Fruit fly (Drosophila melanogaster) whole organism, embryonic: ENCODE results near the gene Shawn.

ENCODE experiments used
- Abd-B ChIP-seq: fragments of 200-800 bp; sonication (Bioruptor generic); optimal IDR thresholded peaks from 2 replicates; lab custom pipeline; 2018; ENCODE audit warnings: missing biosample characterization, mild to moderate bottlenecking, missing genetic modification characterization, moderate library complexity
- C15 ChIP-seq: fragments of 200-800 bp; sonication (Bioruptor generic); IDR thresholded peaks from 3 replicates; pipeline ENCODE4 v1.3.6; 2022; ENCODE audit warnings: missing biosample characterization, missing genetic modification characterization
- CG10267 ChIP-seq: fragments of 200-800 bp; sonication (Bioruptor generic); optimal IDR thresholded peaks from 2 replicates; lab custom pipeline; 2018; ENCODE audit warnings: missing biosample characterization, mild to moderate bottlenecking, missing genetic modification characterization, moderate library complexity
- CG10543 ChIP-seq: fragments of 200-800 bp; sonication (Bioruptor generic); optimal IDR thresholded peaks from 3 replicates; lab custom pipeline; 2017; ENCODE audit warnings: missing biosample characterization, mild to moderate bottlenecking, missing genetic modification characterization, moderate library complexity
- CG11093 ChIP-seq: fragments of 200-800 bp; sonication (Bioruptor generic); IDR thresholded peaks from 3 replicates; pipeline ENCODE4 v1.3.6; 2022; ENCODE audit warnings: missing biosample characterization, missing genetic modification characterization
- CG13287 ChIP-seq: fragments of 200-800 bp; sonication (Bioruptor generic); IDR thresholded peaks from 2 replicates; pipeline ENCODE4 v1.3.6; 2022; ENCODE audit warnings: missing biosample characterization, missing genetic modification characterization; ENCODE audit not compliant: partially characterized antibody
- CG17829 ChIP-seq: fragments of 200-800 bp; optimal IDR thresholded peaks from 2 replicates; lab custom pipeline; 2019; ENCODE audit warnings: missing biosample characterization, mild to moderate bottlenecking, missing genetic modification characterization, moderate library complexity
- CG18599 ChIP-seq: fragments of 200-800 bp; sonication (Bioruptor generic); optimal IDR thresholded peaks from 3 replicates; lab custom pipeline; 2017; ENCODE audit warnings: missing biosample characterization, missing genetic modification characterization, mild to moderate bottlenecking, moderate library complexity, missing genetic modification reagents
- CG2129 ChIP-seq: fragments of 200-800 bp; sonication (Bioruptor generic); IDR thresholded peaks from 2 replicates; pipeline ENCODE4 v1.3.6; 2022; ENCODE audit warnings: missing biosample characterization, missing genetic modification characterization; ENCODE audit not compliant: partially characterized antibody
- CG30020 ChIP-seq: fragments of 200-800 bp; optimal IDR thresholded peaks from 2 replicates; lab custom pipeline; 2019; ENCODE audit warnings: missing biosample characterization, mild to moderate bottlenecking, missing genetic modification characterization, moderate library complexity
- CG30431 ChIP-seq: fragments of 200-800 bp; sonication (Bioruptor generic); optimal IDR thresholded peaks from 2 replicates; lab custom pipeline; 2017; ENCODE audit warnings: missing biosample characterization, missing genetic modification characterization
- CG3407 ChIP-seq: fragments of 200-800 bp; sonication (Bioruptor generic); optimal IDR thresholded peaks from 2 replicates; lab custom pipeline; 2018; ENCODE audit warnings: missing biosample characterization, mild to moderate bottlenecking, missing genetic modification characterization
- CG4424 ChIP-seq: fragments of 200-800 bp; sonication (Bioruptor generic); optimal IDR thresholded peaks from 3 replicates; lab custom pipeline; 2016; ENCODE audit warnings: missing biosample characterization, missing genetic modification characterization
- CG6272 ChIP-seq: fragments of 200-800 bp; sonication (Bioruptor generic); IDR thresholded peaks from 2 replicates; pipeline ENCODE4 v1.3.6; 2022; ENCODE audit warnings: missing biosample characterization, missing genetic modification characterization
- CG7987 ChIP-seq: fragments of 200-800 bp; sonication (Bioruptor generic); optimal IDR thresholded peaks from 2 replicates; lab custom pipeline; 2018; ENCODE audit warnings: missing biosample characterization, mild to moderate bottlenecking, missing genetic modification characterization, moderate library complexity
- CG8924 ChIP-seq: fragments of 200-800 bp; optimal IDR thresholded peaks from 3 replicates; lab custom pipeline; 2019; ENCODE audit warnings: missing biosample characterization, mild to moderate bottlenecking, missing genetic modification characterization, moderate library complexity
- D ChIP-seq, 2 experiments: fragments of 200-800 bp in 1 of 2; fragments of >200 bp in 1 of 2; sonication (Bioruptor generic) in 1 of 2; optimal IDR thresholded peaks; 2 replicates in 1 of 2; 3 replicates in 1 of 2; lab custom pipeline; 2017; ENCODE audit warnings: mild to moderate bottlenecking in 1 of 2, missing biosample characterization in 1 of 2, missing genetic modification characterization in 1 of 2, missing genetic modification reagents in 1 of 2
- Dll ChIP-seq: fragments of 200-800 bp; sonication (Bioruptor generic); IDR thresholded peaks from 4 replicates; pipeline ENCODE4 v1.3.6; 2022; ENCODE audit warnings: missing biosample characterization, missing genetic modification characterization; ENCODE audit not compliant: partially characterized antibody
- Dref ChIP-seq: fragments of 200-800 bp; sonication (Bioruptor generic); IDR thresholded peaks from 2 replicates; pipeline ENCODE4 v1.3.6; 2022; ENCODE audit warnings: missing biosample characterization, missing genetic modification characterization
- ERR ChIP-seq: fragments of 200-800 bp; sonication (Bioruptor generic); optimal IDR thresholded peaks from 2 replicates; lab custom pipeline; 2016; ENCODE audit warnings: missing biosample characterization, missing genetic modification characterization
- GATAe ChIP-seq: fragments of 200-800 bp; sonication (Bioruptor generic); conservative IDR thresholded peaks from 2 replicates; pipeline ENCODE4 v1.3.6; 2022; ENCODE audit warnings: missing biosample characterization, missing genetic modification characterization
- HmgZ ChIP-seq: fragments of 200-800 bp; sonication (Bioruptor generic); optimal IDR thresholded peaks from 2 replicates; lab custom pipeline; 2018; ENCODE audit warnings: missing biosample characterization, mild to moderate bottlenecking, missing genetic modification characterization
- Hmx ChIP-seq: fragments of 200-800 bp; sonication (Bioruptor generic); optimal IDR thresholded peaks from 2 replicates; lab custom pipeline; 2016; ENCODE audit warnings: missing biosample characterization, missing genetic modification characterization
- Lpt ChIP-seq: fragments of >200 bp; optimal IDR thresholded peaks from 2 replicates; lab custom pipeline; 2018; ENCODE audit warnings: missing biosample characterization, missing genetic modification characterization
- MTF-1 ChIP-seq: fragments of 200-800 bp; sonication (Bioruptor generic); optimal IDR thresholded peaks from 2 replicates; lab custom pipeline; 2018; ENCODE audit warnings: missing biosample characterization, mild to moderate bottlenecking, missing genetic modification characterization, borderline replicate concordance
- NC2α ChIP-seq: fragments of 200-800 bp; sonication (Bioruptor generic); optimal IDR thresholded peaks from 2 replicates; lab custom pipeline; 2016; ENCODE audit warnings: missing biosample characterization, missing genetic modification characterization
- Nf-YA ChIP-seq: fragments of 200-800 bp; sonication (Bioruptor generic); IDR thresholded peaks from 2 replicates; pipeline ENCODE4 v1.3.6; 2022; ENCODE audit warnings: missing biosample characterization, missing genetic modification characterization
- Ptx1 ChIP-seq: fragments of 200-800 bp; sonication (Bioruptor generic); IDR thresholded peaks from 2 replicates; pipeline ENCODE4 v1.3.6; 2022; ENCODE audit warnings: missing biosample characterization, missing genetic modification characterization
- Trl ChIP-seq, 3 experiments: fragments of >200 bp in 2 of 3; fragments of 200-800 bp in 1 of 3; sonication (Bioruptor generic) in 1 of 3; optimal IDR thresholded peaks; 2 replicates in 1 of 3; 3 replicates in 2 of 3; lab custom pipeline; 2016 to 2017; ENCODE audit warnings: missing biosample characterization in 1 of 3, missing genetic modification characterization in 1 of 3
- ase ChIP-seq: fragments of 200-800 bp; sonication (Bioruptor generic); IDR thresholded peaks from 3 replicates; pipeline ENCODE4 v1.3.6; 2022; ENCODE audit warnings: missing biosample characterization, missing genetic modification characterization
- bsh ChIP-seq, 2 experiments: fragments of 200-800 bp; sonication (Bioruptor generic); optimal IDR thresholded peaks; 2 replicates each; lab custom pipeline; 2017 to 2018; ENCODE audit warnings: mild to moderate bottlenecking in 2 of 2, missing biosample characterization in 2 of 2, missing genetic modification characterization in 2 of 2, moderate library complexity in 1 of 2
- danr ChIP-seq: fragments of 200-800 bp; sonication (Bioruptor generic); IDR thresholded peaks from 2 replicates; pipeline ENCODE4 v1.3.6; 2022; ENCODE audit warnings: missing biosample characterization, missing genetic modification characterization
- gro ChIP-seq: fragments of 200-800 bp; sonication (Bioruptor generic); optimal IDR thresholded peaks from 2 replicates; lab custom pipeline; 2016; ENCODE audit warnings: missing biosample characterization, missing genetic modification characterization
- gt ChIP-seq: fragments of 200-800 bp; sonication (Bioruptor generic); IDR thresholded peaks from 2 replicates; pipeline ENCODE4 v1.3.6; 2022; ENCODE audit warnings: missing biosample characterization, missing genetic modification characterization
- ham ChIP-seq: fragments of 200-800 bp; sonication (Bioruptor generic); IDR thresholded peaks from 2 replicates; pipeline ENCODE4 v1.3.6; 2022; ENCODE audit warnings: missing biosample characterization, missing genetic modification characterization
- maf-S ChIP-seq: fragments of 200-800 bp; sonication (Bioruptor generic); optimal IDR thresholded peaks from 2 replicates; lab custom pipeline; 2016; ENCODE audit warnings: missing biosample characterization, missing genetic modification characterization
- nerfin-1 ChIP-seq: fragments of 200-800 bp; sonication (Bioruptor generic); optimal IDR thresholded peaks from 3 replicates; lab custom pipeline; 2019; ENCODE audit warnings: missing biosample characterization, mild to moderate bottlenecking, missing genetic modification characterization, moderate library complexity
- onecut ChIP-seq: fragments of 200-800 bp; sonication (Bioruptor generic); IDR thresholded peaks from 2 replicates; pipeline ENCODE4 v1.3.6; 2022; ENCODE audit warnings: missing biosample characterization, missing genetic modification characterization
- pfk ChIP-seq: fragments of 200-800 bp; sonication (Bioruptor generic); optimal IDR thresholded peaks from 2 replicates; lab custom pipeline; 2018; ENCODE audit warnings: missing biosample characterization, mild to moderate bottlenecking, missing genetic modification characterization, moderate library complexity
- schlank ChIP-seq: fragments of 200-800 bp; sonication (Bioruptor generic); optimal IDR thresholded peaks from 2 replicates; lab custom pipeline; 2018; ENCODE audit warnings: missing biosample characterization, mild to moderate bottlenecking, missing genetic modification characterization
- scrt ChIP-seq: fragments of 200-800 bp; sonication (Bioruptor generic); optimal IDR thresholded peaks from 2 replicates; lab custom pipeline; 2018; ENCODE audit warnings: missing biosample characterization, mild to moderate bottlenecking, missing genetic modification characterization, moderate library complexity
- shn ChIP-seq: fragments of 200-800 bp; sonication (Bioruptor generic); optimal IDR thresholded peaks from 3 replicates; lab custom pipeline; 2016; ENCODE audit warnings: missing biosample characterization, missing genetic modification characterization
- sna ChIP-seq: fragments of 200-800 bp; sonication (Bioruptor generic); IDR thresholded peaks from 2 replicates; pipeline ENCODE4 v1.3.6; 2022; ENCODE audit warnings: missing biosample characterization, missing genetic modification characterization; ENCODE audit not compliant: partially characterized antibody
- sqz ChIP-seq: fragments of 200-800 bp; sonication (Bioruptor generic); optimal IDR thresholded peaks from 3 replicates; lab custom pipeline; 2018; ENCODE audit warnings: missing biosample characterization, mild to moderate bottlenecking, missing genetic modification characterization
- tgo ChIP-seq: fragments of 200-800 bp; sonication (Bioruptor generic); IDR thresholded peaks from 3 replicates; pipeline ENCODE4 v1.3.6; 2022; ENCODE audit warnings: missing biosample characterization, missing genetic modification characterization
- tin ChIP-seq: fragments of 200-800 bp; sonication (Bioruptor generic); optimal IDR thresholded peaks from 3 replicates; lab custom pipeline; 2016; ENCODE audit warnings: missing biosample characterization, missing genetic modification characterization
- tna ChIP-seq: fragments of 200-800 bp; sonication (Bioruptor generic); IDR thresholded peaks from 2 replicates; pipeline ENCODE4 v1.3.6; 2022; ENCODE audit warnings: missing biosample characterization, missing genetic modification characterization; ENCODE audit not compliant: partially characterized antibody
- wor ChIP-seq: fragments of 200-800 bp; sonication (Bioruptor generic); IDR thresholded peaks from 2 replicates; pipeline ENCODE4 v1.3.6; 2022; ENCODE audit warnings: missing biosample characterization, missing genetic modification characterization
- zf30C ChIP-seq: fragments of 200-800 bp; sonication (Bioruptor generic); optimal IDR thresholded peaks from 3 replicates; lab custom pipeline; 2018; ENCODE audit warnings: missing biosample characterization, mild to moderate bottlenecking, missing genetic modification characterization

The Shawn gene

dm6 chrX:19608042-19608609 lies 3.2 kb upstream of the Shawn start (continued):
- no peak for TF ChIP-seq Ptx1 (GFP tag; lab: Robert Waterston, UW)
- TF ChIP-seq sna (GFP tag; lab: Robert Waterston, UW) = no peak
- TF ChIP-seq pfk (GFP tag; lab: Kevin White, UChicago) = peak; percentile 16
- no peak for TF ChIP-seq gro (GFP tag; lab: Kevin White, UChicago)
- TF ChIP-seq CG17829 (tag; lab: Kevin White, UChicago) = no peak
- TF ChIP-seq schlank (tag; lab: Kevin White, UChicago) = no peak
- no peak for TF ChIP-seq gt
- no peak for TF ChIP-seq CG6272
- no peak for TF ChIP-seq wor (GFP tag; lab: Robert Waterston, UW)
- TF ChIP-seq maf-S (GFP tag; lab: Kevin White, UChicago) = no peak
- TF ChIP-seq scrt = no peak
- no peak for TF ChIP-seq tin (GFP tag; lab: Kevin White, UChicago)
- no peak for TF ChIP-seq shn (GFP tag; lab: Kevin White, UChicago)
- TF ChIP-seq CG10543 (GFP tag; lab: Kevin White, UChicago) = peak; percentile 82
- TF ChIP-seq sqz (GFP tag; lab: Kevin White, UChicago) = no peak
- no peak for TF ChIP-seq tna (GFP tag; lab: Robert Waterston, UW)
- TF ChIP-seq HmgZ (tag; lab: Kevin White, UChicago) = peak; percentile 20
- no peak for TF ChIP-seq Hmx (GFP tag; lab: Kevin White, UChicago)
- no peak for TF ChIP-seq tgo (GFP tag; lab: Robert Waterston, UW)
- peak; percentile 31 for TF ChIP-seq zf30C (GFP tag; lab: Kevin White, UChicago)
- no peak for TF ChIP-seq CG10267 (tag; lab: Kevin White, UChicago)
- peak; percentile 32 for TF ChIP-seq CG18599 (GFP tag; lab: Kevin White, UChicago)
- peak; percentile 60 for TF ChIP-seq CG13287 (GFP tag; lab: Robert Waterston, UW)
- no peak for TF ChIP-seq NC2α (GFP tag; lab: Kevin White, UChicago)
- no peak for TF ChIP-seq C15
- no peak for TF ChIP-seq ase
- TF ChIP-seq ham (GFP tag; lab: Robert Waterston, UW) = no peak
- peak; percentile 27 for TF ChIP-seq ERR
- TF ChIP-seq CG4424 (GFP tag; lab: Kevin White, UChicago) = no peak
- no peak for TF ChIP-seq D (optimal IDR thresholded peaks at IDR 0.05; lab: Kevin White, UChicago)
- no peak for TF ChIP-seq D (GFP tag; optimal IDR thresholded peaks at IDR 0.05; lab: Kevin White, UChicago)
- no peak for TF ChIP-seq Lpt (GFP tag; lab: Kevin White, UChicago)
- TF ChIP-seq CG11093 (GFP tag; lab: Robert Waterston, UW) = no peak
- TF ChIP-seq bsh (GFP tag; optimal IDR thresholded peaks at IDR 0.05; lab: Kevin White, UChicago) = no peak
- TF ChIP-seq CG8924 (tag; lab: Kevin White, UChicago) = peak; percentile 21
- no peak for TF ChIP-seq CG30020 (tag; lab: Kevin White, UChicago)
- no peak for TF ChIP-seq CG3407 (GFP tag; lab: Kevin White, UChicago)
- peak; percentile 21 to 65 for TF ChIP-seq Trl (optimal IDR thresholded peaks at IDR 0.05; lab: Kevin White, UChicago)
- TF ChIP-seq Trl (GFP tag; optimal IDR thresholded peaks at IDR 0.05; lab: Kevin White, UChicago) = no peak
- TF ChIP-seq CG2129 (GFP tag; lab: Robert Waterston, UW) = no peak
- TF ChIP-seq Dref (GFP tag; lab: Robert Waterston, UW) = peak; percentile 58
- TF ChIP-seq Abd-B (GFP tag; lab: Kevin White, UChicago) = no peak
- no peak for TF ChIP-seq Nf-YA (GFP tag; lab: Robert Waterston, UW)
- no peak for TF ChIP-seq GATAe
- no peak for TF ChIP-seq nerfin-1 (tag; lab: Kevin White, UChicago)
- peak; percentile 20; the same call in 1 of the 2 replicates for TF ChIP-seq onecut
- no peak for TF ChIP-seq CG30431
- TF ChIP-seq danr (GFP tag; lab: Robert Waterston, UW) = no peak
- TF ChIP-seq CG7987 (GFP tag; lab: Kevin White, UChicago) = no peak
- TF ChIP-seq Dll = peak; percentile 57; the same call in 3 of the 4 replicates
- TF ChIP-seq MTF-1 (GFP tag; lab: Kevin White, UChicago) = no peak
